Worm (Caenorhabditis elegans): ENCODE measurements around the gene K09F5.4.

DNA sequence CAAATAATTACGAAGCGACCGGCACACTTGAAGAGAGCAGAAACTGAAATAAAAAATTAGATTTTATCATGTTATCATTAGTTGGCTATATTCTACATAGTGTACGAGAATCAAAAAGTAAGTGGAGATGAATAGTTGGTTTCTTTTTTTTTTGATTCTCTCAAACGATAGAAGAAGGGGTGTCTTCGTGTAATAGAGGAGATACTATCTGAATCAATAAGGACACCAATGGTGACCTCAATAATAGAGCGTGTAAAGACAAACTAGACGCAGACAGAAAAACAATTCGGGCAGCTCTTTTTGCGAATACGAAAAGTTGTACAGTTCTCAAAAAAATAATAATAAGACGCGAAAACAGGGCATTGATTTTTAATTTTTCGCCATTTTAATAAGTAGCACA is 48.0 kb downstream of the K09F5.4 start:
- TF ChIP-seq dao-5 (tag; optimal IDR thresholded peaks at IDR 0.05), result no peak
- TF ChIP-seq W03F9.2 (tag; optimal IDR thresholded peaks at IDR 0.05), result no peak

All from whole organism, L4/young adult.